Fruit fly (Drosophila melanogaster) whole organism, embryonic: Measurements from ENCODE around the gene dsf.
A peak's percentile ranks its signal among the peaks of the same experiment; 100 is the strongest.

Source experiments
- ATbp ChIP-seq: fragments of 200-800 bp; sonication (Bioruptor generic); optimal IDR thresholded peaks from 2 replicates; lab custom pipeline; 2017; ENCODE audit warnings: missing biosample characterization, mild to moderate bottlenecking, missing genetic modification characterization, missing genetic modification reagents
- Awh ChIP-seq: fragments of 200-800 bp; sonication (Bioruptor generic); IDR thresholded peaks from 2 replicates; pipeline ENCODE4, ENCODE4 v1.3.6; 2022; ENCODE audit warnings: missing biosample characterization, missing genetic modification characterization
- Bgb ChIP-seq: fragments of 200-800 bp; sonication (Bioruptor generic); IDR thresholded peaks from 2 replicates; pipeline ENCODE4 v1.3.6; 2022; ENCODE audit warnings: missing biosample characterization, missing genetic modification characterization; ENCODE audit not compliant: partially characterized antibody
- C15 ChIP-seq: fragments of 200-800 bp; sonication (Bioruptor generic); IDR thresholded peaks from 3 replicates; pipeline ENCODE4 v1.3.6; 2022; ENCODE audit warnings: missing biosample characterization, missing genetic modification characterization
- CG10209 ChIP-seq: fragments of 200-800 bp; sonication (Bioruptor generic); optimal IDR thresholded peaks from 3 replicates; lab custom pipeline; 2017; ENCODE audit warnings: missing biosample characterization, mild to moderate bottlenecking, missing genetic modification characterization, missing genetic modification reagents
- CG12299 ChIP-seq: fragments of 200-800 bp; sonication (Bioruptor generic); optimal IDR thresholded peaks from 2 replicates; lab custom pipeline; 2018; ENCODE audit warnings: missing biosample characterization, mild to moderate bottlenecking, missing genetic modification characterization
- CG1233 ChIP-seq: fragments of 200-800 bp; sonication (Bioruptor generic); optimal IDR thresholded peaks from 4 replicates; lab custom pipeline; 2018; ENCODE audit warnings: missing biosample characterization, mild to moderate bottlenecking, missing genetic modification characterization
- CG13624 ChIP-seq: fragments of 200-800 bp; sonication (Bioruptor generic); optimal IDR thresholded peaks from 2 replicates; lab custom pipeline; 2016; ENCODE audit warnings: missing biosample characterization, missing genetic modification characterization
- CG1529 ChIP-seq: fragments of 200-800 bp; sonication (Bioruptor generic); optimal IDR thresholded peaks from 3 replicates; lab custom pipeline; 2018; ENCODE audit warnings: missing biosample characterization, missing genetic modification characterization
- CG15514 ChIP-seq: fragments of 200-800 bp; sonication (Bioruptor generic); optimal IDR thresholded peaks from 3 replicates; lab custom pipeline; 2017; ENCODE audit warnings: missing biosample characterization, missing genetic modification characterization, mild to moderate bottlenecking, moderate library complexity, missing genetic modification reagents
- CG1602 ChIP-seq: fragments of 200-800 bp; sonication (Bioruptor generic); optimal IDR thresholded peaks from 3 replicates; lab custom pipeline; 2016; ENCODE audit warnings: missing biosample characterization, missing genetic modification characterization
- CG17612 ChIP-seq: fragments of 200-800 bp; sonication (Bioruptor generic); IDR thresholded peaks from 2 replicates; pipeline ENCODE4 v1.3.6; 2022; ENCODE audit warnings: missing biosample characterization, missing genetic modification characterization
- CG17829 ChIP-seq: fragments of 200-800 bp; optimal IDR thresholded peaks from 2 replicates; lab custom pipeline; 2019; ENCODE audit warnings: missing biosample characterization, mild to moderate bottlenecking, missing genetic modification characterization, moderate library complexity
- CG2120 ChIP-seq: fragments of 200-800 bp; sonication (Bioruptor generic); optimal IDR thresholded peaks from 3 replicates; lab custom pipeline; 2016; ENCODE audit warnings: missing biosample characterization, missing genetic modification characterization
- CG2712 ChIP-seq: fragments of 200-800 bp; optimal IDR thresholded peaks from 3 replicates; lab custom pipeline; 2019; ENCODE audit warnings: missing biosample characterization, mild to moderate bottlenecking, missing genetic modification characterization, moderate library complexity
- CG30431 ChIP-seq: fragments of 200-800 bp; sonication (Bioruptor generic); optimal IDR thresholded peaks from 2 replicates; lab custom pipeline; 2017; ENCODE audit warnings: missing biosample characterization, missing genetic modification characterization
- CG32767 ChIP-seq: fragments of 200-800 bp; sonication (Bioruptor generic); IDR thresholded peaks from 2 replicates; pipeline ENCODE4 v1.3.6; 2022; ENCODE audit warnings: missing biosample characterization, missing genetic modification characterization
- CG32772 ChIP-seq: fragments of 200-800 bp; sonication (Bioruptor generic); IDR thresholded peaks from 2 replicates; pipeline ENCODE4 v1.3.6; 2022; ENCODE audit warnings: missing biosample characterization, missing genetic modification characterization
- CG34224 ChIP-seq: fragments of 200-800 bp; sonication (Bioruptor generic); IDR thresholded peaks from 3 replicates; pipeline ENCODE4 v1.3.6; 2022; ENCODE audit warnings: missing biosample characterization, missing genetic modification characterization; ENCODE audit not compliant: partially characterized antibody
- CG7839 ChIP-seq: fragments of 200-800 bp; sonication (Bioruptor generic); optimal IDR thresholded peaks from 3 replicates; lab custom pipeline; 2018; ENCODE audit warnings: missing biosample characterization, mild to moderate bottlenecking, missing genetic modification characterization, moderate library complexity
- CG8359 ChIP-seq: fragments of 200-800 bp; sonication (Bioruptor generic); optimal IDR thresholded peaks from 2 replicates; lab custom pipeline; 2017; ENCODE audit warnings: missing biosample characterization, mild to moderate bottlenecking, missing genetic modification characterization, borderline replicate concordance
- CG9797 ChIP-seq: fragments of 200-800 bp; sonication (Bioruptor generic); optimal IDR thresholded peaks from 3 replicates; lab custom pipeline; 2018; ENCODE audit warnings: missing biosample characterization, mild to moderate bottlenecking, missing genetic modification characterization
- CG9932 ChIP-seq: fragments of 200-800 bp; sonication (Bioruptor generic); IDR thresholded peaks from 2 replicates; pipeline ENCODE4 v1.3.6; 2022; ENCODE audit warnings: missing biosample characterization, missing genetic modification characterization
- CrebB ChIP-seq: fragments of 200-800 bp; sonication (Bioruptor generic); optimal IDR thresholded peaks from 3 replicates; lab custom pipeline; 2018; ENCODE audit warnings: missing biosample characterization, mild to moderate bottlenecking, missing genetic modification characterization
- Dll ChIP-seq: fragments of 200-800 bp; sonication (Bioruptor generic); IDR thresholded peaks from 4 replicates; pipeline ENCODE4 v1.3.6; 2022; ENCODE audit warnings: missing biosample characterization, missing genetic modification characterization; ENCODE audit not compliant: partially characterized antibody
- Elba2 ChIP-seq: fragments of 200-800 bp; sonication (Bioruptor generic); optimal IDR thresholded peaks from 3 replicates; lab custom pipeline; 2016; ENCODE audit warnings: missing biosample characterization, missing genetic modification characterization
- GATAe ChIP-seq: fragments of 200-800 bp; sonication (Bioruptor generic); conservative IDR thresholded peaks from 2 replicates; pipeline ENCODE4 v1.3.6; 2022; ENCODE audit warnings: missing biosample characterization, missing genetic modification characterization
- Hey ChIP-seq: fragments of 200-800 bp; sonication (Bioruptor generic); optimal IDR thresholded peaks from 3 replicates; lab custom pipeline; 2018; ENCODE audit warnings: missing biosample characterization, mild to moderate bottlenecking, missing genetic modification characterization
- MTF-1 ChIP-seq: fragments of 200-800 bp; sonication (Bioruptor generic); optimal IDR thresholded peaks from 2 replicates; lab custom pipeline; 2018; ENCODE audit warnings: missing biosample characterization, mild to moderate bottlenecking, missing genetic modification characterization, borderline replicate concordance
- Med ChIP-seq: fragments of 200-800 bp; sonication (Bioruptor generic); peaks from one replicate; lab custom pipeline; 2016; ENCODE audit warnings: missing biosample characterization, missing genetic modification characterization, mild to moderate bottlenecking, inconsistent platforms, moderate library complexity
- Nf-YB ChIP-seq: fragments of 200-800 bp; sonication (Bioruptor generic); optimal IDR thresholded peaks from 3 replicates; lab custom pipeline; 2019; ENCODE audit warnings: missing biosample characterization, mild to moderate bottlenecking, missing genetic modification characterization, moderate library complexity
- Sin3A ChIP-seq: fragments of >200 bp; optimal IDR thresholded peaks from 2 replicates; lab custom pipeline; 2018
- Taf1 ChIP-seq: fragments of 200-800 bp; sonication (Bioruptor generic); IDR thresholded peaks from 2 replicates; pipeline ENCODE4 v1.3.6; 2022; ENCODE audit warnings: missing biosample characterization, missing genetic modification characterization
- ac ChIP-seq: fragments of 200-800 bp; sonication (Bioruptor generic); optimal IDR thresholded peaks from 3 replicates; lab custom pipeline; 2017; ENCODE audit warnings: missing biosample characterization, mild to moderate bottlenecking, missing genetic modification characterization
- chn ChIP-seq: fragments of 200-800 bp; sonication (Bioruptor generic); optimal IDR thresholded peaks from 2 replicates; lab custom pipeline; 2016; ENCODE audit warnings: missing biosample characterization, missing genetic modification characterization
- crol ChIP-seq: fragments of 200-800 bp; sonication (Bioruptor generic); IDR thresholded peaks from 2 replicates; pipeline ENCODE4 v1.3.6; 2022; ENCODE audit warnings: missing biosample characterization, missing genetic modification characterization
- dysf ChIP-seq: fragments of 200-800 bp; sonication (Bioruptor generic); IDR thresholded peaks from 3 replicates; pipeline ENCODE4 v1.3.6; 2022; ENCODE audit warnings: missing biosample characterization, missing genetic modification characterization
- gsb-n ChIP-seq: fragments of 200-800 bp; sonication (Bioruptor generic); optimal IDR thresholded peaks from 3 replicates; lab custom pipeline; 2018; ENCODE audit warnings: missing biosample characterization, mild to moderate bottlenecking, missing genetic modification characterization
- lov ChIP-seq, 2 experiments: fragments of 200-800 bp in 1 of 2; fragments of >200 bp in 1 of 2; sonication (Bioruptor generic) in 1 of 2; IDR thresholded peaks in 1 of 2; optimal IDR thresholded peaks in 1 of 2; 2 replicates in 1 of 2; 3 replicates in 1 of 2; pipeline versions ENCODE4 v1.3.6 to Lab custom; 2017 to 2022; ENCODE audit warnings: missing biosample characterization in 1 of 2, missing genetic modification characterization in 1 of 2
- pho ChIP-seq: fragments of 200-800 bp; sonication (Bioruptor generic); optimal IDR thresholded peaks from 2 replicates; lab custom pipeline; 2016; ENCODE audit warnings: missing biosample characterization, missing genetic modification characterization
- sens ChIP-seq: fragments of 200-800 bp; sonication (Bioruptor generic); peaks from one replicate; lab custom pipeline; 2016; ENCODE audit warnings: missing biosample characterization, missing genetic modification characterization
- sima ChIP-seq: fragments of 200-800 bp; sonication (Bioruptor generic); optimal IDR thresholded peaks from 2 replicates; lab custom pipeline; 2016; ENCODE audit warnings: missing biosample characterization, missing genetic modification characterization
- so ChIP-seq: fragments of 200-800 bp; sonication (Bioruptor generic); IDR thresholded peaks from 3 replicates; pipeline ENCODE4 v1.3.6; 2022; ENCODE audit warnings: missing biosample characterization, missing genetic modification characterization
- stc ChIP-seq: fragments of 200-800 bp; sonication (Bioruptor generic); IDR thresholded peaks from 2 replicates; pipeline ENCODE4 v1.3.6; 2022; ENCODE audit warnings: missing biosample characterization, missing genetic modification characterization
- stwl ChIP-seq: fragments of 200-800 bp; sonication (Bioruptor generic); optimal IDR thresholded peaks from 3 replicates; lab custom pipeline; 2018; ENCODE audit warnings: missing biosample characterization, mild to moderate bottlenecking, missing genetic modification characterization, moderate library complexity
- sug ChIP-seq: fragments of 200-800 bp; optimal IDR thresholded peaks from 2 replicates; lab custom pipeline; 2019; ENCODE audit warnings: missing biosample characterization, mild to moderate bottlenecking, missing genetic modification characterization, moderate library complexity
- trem ChIP-seq: fragments of 200-800 bp; optimal IDR thresholded peaks from 3 replicates; lab custom pipeline; 2019; ENCODE audit warnings: missing biosample characterization, mild to moderate bottlenecking, missing genetic modification characterization, moderate library complexity
- twi ChIP-seq: fragments of 200-800 bp; optimal IDR thresholded peaks from 2 replicates; lab custom pipeline; 2019; ENCODE audit warnings: missing biosample characterization, mild to moderate bottlenecking, missing genetic modification characterization, moderate library complexity
- vvl ChIP-seq: fragments of 200-800 bp; sonication (Bioruptor generic); IDR thresholded peaks from 2 replicates; pipeline ENCODE4 v1.3.6; 2022; ENCODE audit warnings: missing biosample characterization, missing genetic modification characterization
- zen ChIP-seq: fragments of 200-800 bp; sonication (Bioruptor generic); optimal IDR thresholded peaks from 3 replicates; lab custom pipeline; 2018; ENCODE audit warnings: missing biosample characterization, mild to moderate bottlenecking, missing genetic modification characterization, moderate library complexity

The dsf gene

DNA sequence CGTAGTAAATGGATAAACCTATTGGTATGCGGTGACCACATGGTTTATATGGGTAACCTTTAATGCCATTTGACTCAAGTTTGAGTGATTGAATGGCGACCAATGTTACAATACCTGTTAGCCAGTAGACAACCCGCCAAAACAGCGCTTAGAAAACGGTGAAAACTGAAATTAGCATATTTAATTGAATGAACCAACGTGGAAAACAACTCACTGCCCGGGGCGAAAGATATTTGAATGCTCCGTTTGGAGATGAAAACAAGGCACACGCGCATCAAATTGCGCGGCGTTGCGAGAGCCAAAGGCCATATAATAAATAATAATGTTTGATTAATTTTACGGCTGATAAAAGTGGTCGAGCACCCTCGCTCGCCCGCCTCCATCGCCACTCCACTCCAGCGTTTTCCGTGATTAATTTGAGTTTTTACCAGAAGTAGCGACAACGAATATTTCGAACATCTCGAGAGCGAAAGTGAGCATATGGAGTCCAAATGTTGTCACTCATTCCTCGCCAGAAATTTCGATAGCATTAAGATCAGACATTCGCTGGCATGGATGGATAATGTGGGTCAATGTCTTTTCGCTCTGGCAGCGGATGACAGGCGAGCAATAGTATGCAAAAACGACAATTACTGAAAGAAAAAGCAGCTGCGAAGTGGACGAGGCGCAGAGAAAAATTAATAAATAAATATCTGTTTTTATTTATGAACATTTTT is 45.5 kb downstream of the dsf start (continued):
- TF ChIP-seq CG12299 = no peak
- TF ChIP-seq dysf = no peak
- no peak for TF ChIP-seq zen
- TF ChIP-seq CG7839 (tag; lab: Kevin White, UChicago) = no peak
- peak; percentile 46 for TF ChIP-seq sens (GFP tag; lab: Kevin White, UChicago)
- no peak for TF ChIP-seq CG8359 (GFP tag; lab: Kevin White, UChicago)
- peak; percentile 61 for TF ChIP-seq Med (GFP tag; lab: Kevin White, UChicago)
- no peak for TF ChIP-seq CG9932
- no peak for TF ChIP-seq trem (tag; lab: Kevin White, UChicago)
- TF ChIP-seq CG1233 (GFP tag; lab: Kevin White, UChicago) = no peak
- TF ChIP-seq CG17612 (GFP tag; lab: Robert Waterston, UW) = no peak
- no peak for TF ChIP-seq Hey (tag; lab: Kevin White, UChicago)
- TF ChIP-seq sug (tag; lab: Kevin White, UChicago) = peak; percentile 19
- no peak for TF ChIP-seq CG9797 (GFP tag; lab: Kevin White, UChicago)
- no peak for TF ChIP-seq ac
- TF ChIP-seq CG34224 (GFP tag; lab: Robert Waterston, UW) = no peak
- no peak for TF ChIP-seq CG1602 (GFP tag; lab: Kevin White, UChicago)
- TF ChIP-seq CG10209 (GFP tag; lab: Kevin White, UChicago) = no peak
- TF ChIP-seq CG13624 (GFP tag; lab: Kevin White, UChicago) = no peak
- no peak for TF ChIP-seq pho (GFP tag; lab: Kevin White, UChicago)
- no peak for TF ChIP-seq CG32767 (GFP tag; lab: Robert Waterston, UW)
- no peak for TF ChIP-seq MTF-1 (GFP tag; lab: Kevin White, UChicago)
- TF ChIP-seq twi (tag; lab: Kevin White, UChicago) = peak; percentile 76
- no peak for TF ChIP-seq CG30431 (GFP tag; lab: Kevin White, UChicago)
- peak; percentile 53; the same call in 1 of the 2 replicates for TF ChIP-seq vvl
- TF ChIP-seq C15 (GFP tag; lab: Robert Waterston, UW) = no peak
- TF ChIP-seq CG1529 (GFP tag; lab: Kevin White, UChicago) = no peak
- TF ChIP-seq Awh = peak; percentile 75
- TF ChIP-seq gsb-n (tag; lab: Kevin White, UChicago) = peak; percentile 6
- no peak for TF ChIP-seq CrebB
- TF ChIP-seq GATAe (GFP tag; lab: Robert Waterston, UW) = no peak
- no peak for TF ChIP-seq ATbp (GFP tag; lab: Kevin White, UChicago)
- no peak for TF ChIP-seq Nf-YB (GFP tag; lab: Kevin White, UChicago)
- TF ChIP-seq Taf1 (GFP tag; lab: Robert Waterston, UW) = no peak
- TF ChIP-seq Sin3A (lab: Kevin White, UChicago) = no peak
- TF ChIP-seq stc (GFP tag; lab: Robert Waterston, UW) = no peak
- TF ChIP-seq crol (GFP tag; lab: Robert Waterston, UW) = peak; percentile 42; the same call in 1 of the 2 replicates
- no peak for TF ChIP-seq CG17829 (tag; lab: Kevin White, UChicago)
- no peak for TF ChIP-seq sima (GFP tag; lab: Kevin White, UChicago)
- TF ChIP-seq CG32772 (GFP tag; lab: Robert Waterston, UW) = no peak
- no peak for TF ChIP-seq chn
- no peak for TF ChIP-seq Dll (GFP tag; lab: Robert Waterston, UW)
- 0 out of 3 replicates have a peak, but pooled peaks have one; percentile 11 for TF ChIP-seq so
- no peak for TF ChIP-seq stwl (tag; lab: Kevin White, UChicago)
- no peak for TF ChIP-seq CG2712 (tag; lab: Kevin White, UChicago)
- TF ChIP-seq Elba2 (GFP tag; lab: Kevin White, UChicago) = no peak
- no peak for TF ChIP-seq Bgb (GFP tag; lab: Robert Waterston, UW)
- no peak for TF ChIP-seq CG2120 (GFP tag; lab: Kevin White, UChicago)
- TF ChIP-seq lov (optimal IDR thresholded peaks at IDR 0.05; lab: Kevin White, UChicago) = no peak
- 0 out of 3 replicates have a peak, but pooled peaks have one; percentile 14 for TF ChIP-seq lov (GFP tag; IDR thresholded peaks at IDR 0.05; lab: Robert Waterston, UW)
- TF ChIP-seq CG15514 (GFP tag; lab: Kevin White, UChicago) = no peak
